Fruit fly (Drosophila melanogaster) whole organism, pupa: ENCODE results near the gene CG31050.

Experiments
- CG12605 ChIP-seq: fragments of 200-800 bp; sonication (Bioruptor generic); IDR thresholded peaks from 2 replicates; pipeline ENCODE4 v1.3.6; 2022; ENCODE audit warnings: missing biosample characterization, missing genetic modification characterization
- CG13204 ChIP-seq: fragments of 200-800 bp; sonication (Bioruptor generic); optimal IDR thresholded peaks from 2 replicates; lab custom pipeline; 2018; ENCODE audit warnings: missing biosample characterization, mild to moderate bottlenecking, missing genetic modification characterization, moderate library complexity
- CG15710 ChIP-seq: fragments of 200-800 bp; sonication (Bioruptor generic); optimal IDR thresholded peaks from 2 replicates; lab custom pipeline; 2018; ENCODE audit warnings: missing biosample characterization, mild to moderate bottlenecking, missing genetic modification characterization, moderate library complexity
- CG17806 ChIP-seq: fragments of 200-800 bp; sonication (Bioruptor generic); optimal IDR thresholded peaks from 2 replicates; lab custom pipeline; 2018; ENCODE audit warnings: missing biosample characterization, mild to moderate bottlenecking, missing genetic modification characterization, moderate library complexity
- CG32121 ChIP-seq: fragments of 200-800 bp; sonication (Bioruptor generic); IDR thresholded peaks from 2 replicates; pipeline ENCODE4 v1.3.6; 2022; ENCODE audit warnings: missing biosample characterization, missing genetic modification characterization
- CG34367 ChIP-seq: fragments of 200-800 bp; sonication (Bioruptor generic); optimal IDR thresholded peaks from 2 replicates; lab custom pipeline; 2018; ENCODE audit warnings: missing biosample characterization, mild to moderate bottlenecking, missing genetic modification characterization
- CG4496 ChIP-seq: fragments of 200-800 bp; sonication (Bioruptor generic); IDR thresholded peaks from 3 replicates; pipeline ENCODE4 v1.3.6; 2022; ENCODE audit warnings: missing biosample characterization, missing genetic modification characterization
- CG8301 ChIP-seq: fragments of 200-800 bp; sonication (Bioruptor generic); optimal IDR thresholded peaks from 2 replicates; lab custom pipeline; 2018; ENCODE audit warnings: missing biosample characterization, mild to moderate bottlenecking, missing genetic modification characterization
- CG9948 ChIP-seq: fragments of 200-800 bp; sonication (Bioruptor generic); optimal IDR thresholded peaks from 2 replicates; lab custom pipeline; 2018; ENCODE audit warnings: missing biosample characterization, mild to moderate bottlenecking, missing genetic modification characterization, moderate library complexity
- EcR ChIP-seq: fragments of 200-800 bp; sonication (Bioruptor generic); optimal IDR thresholded peaks from 3 replicates; lab custom pipeline; 2019; ENCODE audit warnings: missing biosample characterization, missing genetic modification characterization, mild to moderate bottlenecking, moderate library complexity, missing genetic modification reagents
- Snoo ChIP-seq: fragments of 200-800 bp; sonication (Bioruptor generic); optimal IDR thresholded peaks from 3 replicates; lab custom pipeline; 2017; ENCODE audit warnings: missing biosample characterization, mild to moderate bottlenecking, missing genetic modification characterization, inconsistent platforms
- fd96Ca ChIP-seq: fragments of 200-800 bp; sonication (Bioruptor generic); IDR thresholded peaks from 3 replicates; pipeline ENCODE4 v1.3.6; 2022; ENCODE audit warnings: missing biosample characterization, missing genetic modification characterization
- gl ChIP-seq: fragments of 200-800 bp; sonication (Bioruptor generic); optimal IDR thresholded peaks from 2 replicates; lab custom pipeline; 2018; ENCODE audit warnings: missing biosample characterization, mild to moderate bottlenecking, missing genetic modification characterization

DNA sequence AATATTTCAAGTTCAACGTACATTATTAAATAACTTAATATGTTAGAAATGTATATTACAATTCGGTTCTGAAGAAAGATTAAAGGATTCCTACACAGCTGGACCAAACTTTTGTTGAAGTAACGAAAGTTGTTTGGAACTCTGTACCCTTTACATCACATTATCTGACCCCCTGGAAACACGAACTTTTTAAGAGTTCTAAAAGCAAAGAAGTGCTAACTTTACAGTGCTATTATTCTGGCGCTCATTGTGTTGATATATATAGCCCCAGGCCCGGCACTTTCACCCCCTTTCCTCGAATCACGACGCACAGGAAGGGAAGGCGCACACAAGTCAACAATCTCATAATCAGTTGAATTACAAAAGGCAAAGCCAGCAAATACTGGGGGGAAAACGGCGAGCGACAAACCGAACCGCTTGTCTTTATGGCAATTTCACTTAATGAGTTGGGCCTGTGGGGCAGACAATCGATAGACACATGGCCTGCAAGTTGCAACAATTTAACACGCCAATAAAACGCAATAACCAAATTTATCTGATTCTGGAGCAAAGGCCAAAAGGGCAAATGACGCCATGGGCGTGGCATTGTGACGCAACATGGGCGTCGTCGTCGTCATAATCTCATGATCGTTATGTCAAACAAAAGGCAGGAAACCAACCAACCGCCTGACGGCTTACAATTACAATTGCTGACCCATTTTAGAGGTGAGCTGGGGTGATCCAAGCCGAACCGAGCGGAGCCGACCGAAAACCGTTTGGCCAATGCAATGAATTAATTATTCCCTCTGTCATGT is 20.9 kb downstream of the CG31050 start:
- TF ChIP-seq fd96Ca (GFP tag; lab: Robert Waterston, UW) (no peak; the same call in 1 of the 3 replicates), CG4496 (GFP tag; lab: Robert Waterston, UW) (peak; percentile 48; the same call in 1 of the 3 replicates), CG32121 (GFP tag; lab: Robert Waterston, UW) (no peak), CG34367 (tag; lab: Kevin White, UChicago) (no peak), gl (tag; lab: Kevin White, UChicago) (no peak), CG8301 (tag; lab: Kevin White, UChicago) (peak; percentile 21), CG15710 (tag; lab: Kevin White, UChicago) (peak; percentile 51), Snoo (tag; lab: Kevin White, UChicago) (peak; percentile 31), CG12605 (no peak), CG17806 (no peak), EcR (GFP tag; lab: Kevin White, UChicago) (peak; percentile 83), CG13204 (peak; percentile 19), CG9948 (tag; lab: Kevin White, UChicago) (peak; percentile 13)
